Fruit fly (Drosophila melanogaster) whole organism, wandering third instar larva: Measurements from ENCODE around the gene CG14294.

Source experiments
- Abd-B ChIP-seq: fragments of >200 bp; optimal IDR thresholded peaks from 2 replicates; lab custom pipeline; 2017; ENCODE audit warnings: missing biosample characterization, missing genetic modification characterization
- CG32264 ChIP-seq: fragments of 200-800 bp; sonication (Bioruptor generic); optimal IDR thresholded peaks from 2 replicates; lab custom pipeline; 2016; ENCODE audit warnings: missing biosample characterization, missing genetic modification characterization
- CG9705 ChIP-seq: fragments of 200-800 bp; sonication (Bioruptor generic); optimal IDR thresholded peaks from 2 replicates; lab custom pipeline; 2018; ENCODE audit warnings: missing biosample characterization, mild to moderate bottlenecking, missing genetic modification characterization
- CrebA ChIP-seq: fragments of 200-800 bp; sonication (Bioruptor generic); optimal IDR thresholded peaks from 2 replicates; lab custom pipeline; 2016; ENCODE audit warnings: missing biosample characterization, mild to moderate bottlenecking, missing genetic modification characterization, borderline replicate concordance
- Dfd ChIP-seq: fragments of >200 bp; optimal IDR thresholded peaks from 2 replicates; lab custom pipeline; 2017; ENCODE audit warnings: missing biosample characterization, missing genetic modification characterization
- Dif ChIP-seq: fragments of 200-275, 200-300 bp; sonication (Bioruptor generic); optimal IDR thresholded peaks from 2 replicates; lab custom pipeline; 2018; ENCODE audit warnings: missing biosample characterization, missing genetic modification characterization; ENCODE audit not compliant: partially characterized antibody
- GATAd ChIP-seq: sonication (Bioruptor generic); optimal IDR thresholded peaks from 2 replicates; lab custom pipeline; 2016; ENCODE audit warnings: missing biosample characterization, missing genetic modification characterization
- HLH106 ChIP-seq: fragments of 200-800 bp; optimal IDR thresholded peaks from 3 replicates; lab custom pipeline; 2019; ENCODE audit warnings: missing biosample characterization, mild to moderate bottlenecking, missing genetic modification characterization, moderate library complexity
- Hnf4 ChIP-seq: fragments of 200-800 bp; sonication (Bioruptor generic); optimal IDR thresholded peaks from 2 replicates; lab custom pipeline; 2016; ENCODE audit warnings: missing biosample characterization, mild to moderate bottlenecking, missing genetic modification characterization
- Hr78 ChIP-seq: fragments of >200 bp; optimal IDR thresholded peaks from 2 replicates; lab custom pipeline; 2017; ENCODE audit warnings: missing biosample characterization, missing genetic modification characterization
- Hr83 ChIP-seq: fragments of 200-300 bp; sonication (Bioruptor generic); optimal IDR thresholded peaks from 2 replicates; lab custom pipeline; 2016; ENCODE audit warnings: missing biosample characterization, mild to moderate bottlenecking, missing genetic modification characterization, moderate library complexity; ENCODE audit not compliant: poor library complexity, severe bottlenecking
- Jra ChIP-seq: sonication (Bioruptor generic); optimal IDR thresholded peaks from 2 replicates; lab custom pipeline; 2016; ENCODE audit warnings: missing biosample characterization, missing genetic modification characterization
- Mio ChIP-seq: sonication (Bioruptor generic); optimal IDR thresholded peaks from 2 replicates; lab custom pipeline; 2016; ENCODE audit warnings: missing biosample characterization, missing genetic modification characterization
- Myc ChIP-seq: fragments of >200 bp; optimal IDR thresholded peaks from 2 replicates; lab custom pipeline; 2017
- N ChIP-seq: fragments of >200 bp; optimal IDR thresholded peaks from 2 replicates; lab custom pipeline; 2018; ENCODE audit warnings: missing biosample characterization, missing external identifiers, missing genetic modification characterization
- OdsH ChIP-seq: fragments of 200-800 bp; sonication (Bioruptor generic); optimal IDR thresholded peaks from 2 replicates; lab custom pipeline; 2016; ENCODE audit warnings: missing biosample characterization, mild to moderate bottlenecking, missing genetic modification characterization
- Rel ChIP-seq, 2 experiments: fragments of 200-800 bp; sonication (Bioruptor generic) in 1 of 2; optimal IDR thresholded peaks; 2 replicates in 1 of 2; 3 replicates in 1 of 2; lab custom pipeline; 2016 to 2019; ENCODE audit warnings: mild to moderate bottlenecking in 2 of 2, missing biosample characterization in 2 of 2, missing genetic modification characterization in 2 of 2, moderate library complexity in 1 of 2
- Sp1 ChIP-seq: fragments of 200-800 bp; sonication (Bioruptor generic); optimal IDR thresholded peaks from 3 replicates; lab custom pipeline; 2019; ENCODE audit warnings: missing biosample characterization, mild to moderate bottlenecking, missing genetic modification characterization, moderate library complexity
- Vsx2 ChIP-seq: fragments of 200-300, 225-300 bp; sonication (Bioruptor generic); optimal IDR thresholded peaks from 2 replicates; lab custom pipeline; 2018; ENCODE audit warnings: missing biosample characterization, missing genetic modification characterization; ENCODE audit not compliant: partially characterized antibody
- br ChIP-seq: fragments of 200-800 bp; sonication (Bioruptor generic); optimal IDR thresholded peaks from 2 replicates; lab custom pipeline; 2016; ENCODE audit warnings: missing biosample characterization, missing genetic modification characterization
- brk ChIP-seq: fragments of 200-800 bp; sonication (Bioruptor generic); optimal IDR thresholded peaks from 2 replicates; lab custom pipeline; 2016; ENCODE audit warnings: missing biosample characterization, mild to moderate bottlenecking, missing genetic modification characterization
- dl ChIP-seq, 2 experiments: fragments of 175-275, 200-275 bp in 1 of 2; fragments of 200-275 bp in 1 of 2; sonication (Bioruptor generic); optimal IDR thresholded peaks; lab custom pipeline; 2018; ENCODE audit warnings: mild to moderate bottlenecking in 2 of 2, missing biosample characterization in 2 of 2, missing genetic modification characterization in 2 of 2, moderate library complexity in 2 of 2; ENCODE audit not compliant: partially characterized antibody in 2 of 2, insufficient read depth in 1 of 2
- dmrt93B ChIP-seq: fragments of 200-800 bp; sonication (Bioruptor generic); optimal IDR thresholded peaks from 2 replicates; lab custom pipeline; 2018; ENCODE audit warnings: missing biosample characterization, mild to moderate bottlenecking, missing genetic modification characterization
- dsf ChIP-seq: sonication (Bioruptor generic); optimal IDR thresholded peaks from 2 replicates; lab custom pipeline; 2016; ENCODE audit warnings: missing biosample characterization, missing genetic modification characterization, borderline replicate concordance
- ey ChIP-seq: fragments of 200-800 bp; sonication (Bioruptor generic); optimal IDR thresholded peaks from 2 replicates; lab custom pipeline; 2016; ENCODE audit warnings: missing biosample characterization, missing genetic modification characterization
- foxo ChIP-seq, 2 experiments: fragments of 200-800 bp; sonication (Bioruptor generic); optimal IDR thresholded peaks; 2 replicates in 1 of 2; 3 replicates in 1 of 2; lab custom pipeline; 2016 to 2017; ENCODE audit warnings: missing biosample characterization in 2 of 2, missing genetic modification characterization in 2 of 2
- fru ChIP-seq: fragments of 200-800 bp; sonication (Bioruptor generic); optimal IDR thresholded peaks from 3 replicates; lab custom pipeline; 2016; ENCODE audit warnings: missing biosample characterization, mild to moderate bottlenecking, missing genetic modification characterization
- h ChIP-seq: fragments of 200-800 bp; sonication (Bioruptor generic); optimal IDR thresholded peaks from 3 replicates; lab custom pipeline; 2016; ENCODE audit warnings: missing biosample characterization, mild to moderate bottlenecking, missing genetic modification characterization
- jim ChIP-seq: fragments of 175-275, 200-325 bp; sonication (Bioruptor generic); optimal IDR thresholded peaks from 2 replicates; lab custom pipeline; 2016; ENCODE audit warnings: missing biosample characterization, mild to moderate bottlenecking, missing genetic modification characterization
- lola ChIP-seq: fragments of >200 bp; optimal IDR thresholded peaks from 2 replicates; lab custom pipeline; 2017; ENCODE audit warnings: missing biosample characterization, missing genetic modification characterization
- pan ChIP-seq: fragments of >200 bp; optimal IDR thresholded peaks from 2 replicates; lab custom pipeline; 2017
- psq ChIP-seq: fragments of 200-800 bp; sonication (Bioruptor generic); optimal IDR thresholded peaks from 3 replicates; lab custom pipeline; 2017; ENCODE audit warnings: missing biosample characterization, mild to moderate bottlenecking, missing genetic modification characterization, moderate library complexity
- rgr ChIP-seq: fragments of 200-800 bp; sonication (Bioruptor generic); optimal IDR thresholded peaks from 3 replicates; lab custom pipeline; 2016; ENCODE audit warnings: missing biosample characterization, mild to moderate bottlenecking, missing genetic modification characterization
- sage ChIP-seq: fragments of 200-800 bp; sonication (Bioruptor generic); optimal IDR thresholded peaks from 2 replicates; lab custom pipeline; 2016; ENCODE audit warnings: missing biosample characterization, mild to moderate bottlenecking, missing genetic modification characterization
- tai ChIP-seq: sonication (Bioruptor generic); optimal IDR thresholded peaks from 2 replicates; lab custom pipeline; 2016; ENCODE audit warnings: missing biosample characterization, missing genetic modification characterization
- usp ChIP-seq: fragments of >200 bp; optimal IDR thresholded peaks from 2 replicates; lab custom pipeline; 2017; ENCODE audit warnings: missing biosample characterization, missing genetic modification characterization
- woc ChIP-seq: sonication (Bioruptor generic); optimal IDR thresholded peaks from 2 replicates; lab custom pipeline; 2016; ENCODE audit warnings: missing biosample characterization, mild to moderate bottlenecking, missing genetic modification characterization

Gene CG14294

dm6 chr3R:18928346-18928917 is 26.4 kb upstream of the CG14294 start, which contains the start of gene Mpc1:
TSS of gene Mpc1 (minus strand) at chr3R:18928659.
- TF ChIP-seq tai (GFP tag; lab: Kevin White, UChicago) (peak; percentile 47), woc (GFP tag; lab: Kevin White, UChicago) (peak; percentile 43), psq (peak; percentile 26), dl (GFP tag; optimal IDR thresholded peaks at IDR 0.05; lab: Kevin White, UChicago; ENCODE audit: insufficient read depth in 1 of 2, partially characterized antibody in 2 of 2) (no peak), CG32264 (GFP tag; lab: Kevin White, UChicago) (no peak), foxo (GFP tag; optimal IDR thresholded peaks at IDR 0.05; lab: Kevin White, UChicago) (peak in 1 of 2 experiments; percentile 27), br (GFP tag; lab: Kevin White, UChicago) (no peak), CG9705 (GFP tag; lab: Kevin White, UChicago) (no peak), Vsx2 (no peak), Hr78 (GFP tag; lab: Kevin White, UChicago) (no peak), CrebA (GFP tag; lab: Kevin White, UChicago) (no peak), Rel (GFP tag; optimal IDR thresholded peaks at IDR 0.05; lab: Kevin White, UChicago) (no peak), Rel (tag; optimal IDR thresholded peaks at IDR 0.05; lab: Kevin White, UChicago) (peak; percentile 100), brk (no peak), usp (GFP tag; lab: Kevin White, UChicago) (no peak), rgr (no peak), Jra (GFP tag; lab: Kevin White, UChicago) (no peak), Hnf4 (GFP tag; lab: Kevin White, UChicago) (peak; percentile 4), GATAd (GFP tag; lab: Kevin White, UChicago) (no peak), fru (GFP tag; lab: Kevin White, UChicago) (no peak)

dm6 chr3R:18924636-18924977 is 22.5 kb upstream of the CG14294 start:
- TF ChIP-seq CG9705 (GFP tag; lab: Kevin White, UChicago) (no peak), h (no peak), br (GFP tag; lab: Kevin White, UChicago) (no peak), pan (lab: Kevin White, UChicago) (no peak), dsf (GFP tag; lab: Kevin White, UChicago) (no peak), Hnf4 (GFP tag; lab: Kevin White, UChicago) (no peak), Abd-B (GFP tag; lab: Kevin White, UChicago) (no peak), GATAd (GFP tag; lab: Kevin White, UChicago) (no peak), Hr78 (GFP tag; lab: Kevin White, UChicago) (no peak)

- TF ChIP-seq ey (no peak), usp (GFP tag; lab: Kevin White, UChicago) (no peak), Abd-B (GFP tag; lab: Kevin White, UChicago) (no peak), CG32264 (GFP tag; lab: Kevin White, UChicago) (no peak), dl (GFP tag; optimal IDR thresholded peaks at IDR 0.05; lab: Kevin White, UChicago; ENCODE audit: insufficient read depth in 1 of 2, partially characterized antibody in 2 of 2) (peak; percentile 28 to 61), brk (peak; percentile 40), CG9705 (GFP tag; lab: Kevin White, UChicago) (no peak), Hnf4 (GFP tag; lab: Kevin White, UChicago) (no peak), woc (GFP tag; lab: Kevin White, UChicago) (no peak), tai (GFP tag; lab: Kevin White, UChicago) (no peak), GATAd (GFP tag; lab: Kevin White, UChicago) (no peak), jim (GFP tag; lab: Kevin White, UChicago) (no peak), Rel (GFP tag; optimal IDR thresholded peaks at IDR 0.05; lab: Kevin White, UChicago) (no peak), Rel (tag; optimal IDR thresholded peaks at IDR 0.05; lab: Kevin White, UChicago) (peak; percentile 9), OdsH (no peak), N (GFP tag; lab: Kevin White, UChicago) (peak; percentile 78), rgr (no peak), sage (GFP tag; lab: Kevin White, UChicago) (no peak), Sp1 (GFP tag; lab: Kevin White, UChicago) (no peak), foxo (GFP tag; optimal IDR thresholded peaks at IDR 0.05; lab: Kevin White, UChicago) (no peak), CrebA (GFP tag; lab: Kevin White, UChicago) (no peak), dsf (GFP tag; lab: Kevin White, UChicago) (no peak), fru (GFP tag; lab: Kevin White, UChicago) (no peak), Jra (GFP tag; lab: Kevin White, UChicago) (peak; percentile 53), pan (lab: Kevin White, UChicago) (no peak), Mio (GFP tag; lab: Kevin White, UChicago) (no peak), Myc (lab: Kevin White, UChicago) (no peak), psq (no peak), Dfd (GFP tag; lab: Kevin White, UChicago) (no peak), Dif (peak; percentile 62), HLH106 (tag; lab: Kevin White, UChicago) (no peak), br (GFP tag; lab: Kevin White, UChicago) (peak; percentile 22), dmrt93B (GFP tag; lab: Kevin White, UChicago) (no peak), lola (GFP tag; lab: Kevin White, UChicago) (no peak), Hr83 (GFP tag; lab: Kevin White, UChicago) (peak; percentile 33), Vsx2 (no peak), h (peak; percentile 23), Hr78 (GFP tag; lab: Kevin White, UChicago) (no peak)
Observed at dm6 chr3R:18923802-18924635, 22.0 kb upstream of the CG14294 start.
